Fruit fly (Drosophila melanogaster): ENCODE data around the gene CG8611.
A peak's percentile ranks its signal among the peaks of the same experiment; 100 is the strongest.

CG8611 gene

dm6 chrX:17471584-17471983, 49.6 kb upstream of the CG8611 start (continued):
- TF ChIP-seq CG2129 (GFP tag; IDR thresholded peaks at IDR 0.05; ENCODE audit: partially characterized antibody) (no peak), HmgZ (tag; optimal IDR thresholded peaks at IDR 0.05) (no peak), MESR4 (GFP tag; optimal IDR thresholded peaks at IDR 0.05) (no peak), repo (GFP tag; optimal IDR thresholded peaks at IDR 0.05) (no peak), CG11398 (GFP tag; optimal IDR thresholded peaks at IDR 0.05) (no peak), CG11560 (tag; IDR thresholded peaks at IDR 0.05) (no peak), lbe (GFP tag; optimal IDR thresholded peaks at IDR 0.05) (no peak), lmd (GFP tag; IDR thresholded peaks at IDR 0.05) (no peak; the same call in 1 of the 2 replicates), bsh (GFP tag; optimal IDR thresholded peaks at IDR 0.05) (peak; percentile 38 to 66), CG11456 (GFP tag; IDR thresholded peaks at IDR 0.05) (no peak), Dbx (GFP tag; IDR thresholded peaks at IDR 0.05) (no peak), CG9609 (GFP tag; optimal IDR thresholded peaks at IDR 0.05) (no peak), wdn (GFP tag; IDR thresholded peaks at IDR 0.05) (no peak), disco-r (GFP tag; optimal IDR thresholded peaks at IDR 0.05) (no peak), gcm2 (GFP tag; optimal IDR thresholded peaks at IDR 0.05) (no peak), CG15011 (GFP tag; optimal IDR thresholded peaks at IDR 0.05) (no peak), kay (GFP tag; optimal IDR thresholded peaks at IDR 0.05) (no peak), CG4424 (GFP tag; optimal IDR thresholded peaks at IDR 0.05) (no peak), klu (GFP tag; IDR thresholded peaks at IDR 0.05) (no peak), CG10959 (GFP tag; IDR thresholded peaks at IDR 0.05) (no peak), CG1603 (tag; optimal IDR thresholded peaks at IDR 0.05) (no peak), NfI (GFP tag; optimal IDR thresholded peaks at IDR 0.05) (no peak), jumu (GFP tag; optimal IDR thresholded peaks at IDR 0.05) (no peak), CG17829 (tag; optimal IDR thresholded peaks at IDR 0.05) (peak; percentile 53), zf30C (GFP tag; optimal IDR thresholded peaks at IDR 0.05) (no peak), ATbp (GFP tag; optimal IDR thresholded peaks at IDR 0.05) (no peak), ttk (GFP tag; IDR thresholded peaks at IDR 0.05) (no peak), Rx (GFP tag; IDR thresholded peaks at IDR 0.05) (no peak), Bteb2 (GFP tag; optimal IDR thresholded peaks at IDR 0.05) (no peak), Doc3 (GFP tag; IDR thresholded peaks at IDR 0.05; ENCODE audit: partially characterized antibody) (no peak), CG10979 (tag; optimal IDR thresholded peaks at IDR 0.05) (peak; percentile 69), PHDP (tag; optimal IDR thresholded peaks at IDR 0.05) (no peak), H15 (GFP tag; IDR thresholded peaks at IDR 0.05) (no peak), CG7556 (GFP tag; optimal IDR thresholded peaks at IDR 0.05) (peak; percentile 27), gem (tag; optimal IDR thresholded peaks at IDR 0.05) (peak; percentile 65), GATAe (GFP tag; conservative IDR thresholded peaks at IDR 0.05) (no peak), gfzf (GFP tag; optimal IDR thresholded peaks at IDR 0.05) (no peak), gsb-n (tag; optimal IDR thresholded peaks at IDR 0.05) (peak; percentile 34), crol (GFP tag; IDR thresholded peaks at IDR 0.05) (no peak), MBD-R2 (GFP tag; IDR thresholded peaks at IDR 0.05) (no peak), amos (GFP tag; IDR thresholded peaks at IDR 0.05; ENCODE audit: partially characterized antibody) (no peak), CkIIα-i1 (GFP tag; IDR thresholded peaks at IDR 0.05) (no peak), CG1233 (GFP tag; optimal IDR thresholded peaks at IDR 0.05) (no peak), chn (GFP tag; optimal IDR thresholded peaks at IDR 0.05) (no peak), CG4730 (GFP tag; IDR thresholded peaks at IDR 0.05) (no peak), unc-4 (GFP tag; IDR thresholded peaks at IDR 0.05; ENCODE audit: partially characterized antibody) (no peak), lola (GFP tag; optimal IDR thresholded peaks at IDR 0.05) (peak in 1 of 3 experiments; percentile 66), org-1 (GFP tag; optimal IDR thresholded peaks at IDR 0.05) (no peak), CG10462 (GFP tag; optimal IDR thresholded peaks at IDR 0.05) (no peak), CG13424 (tag; optimal IDR thresholded peaks at IDR 0.05) (peak; percentile 25), ash1 (GFP tag; optimal IDR thresholded peaks at IDR 0.05) (no peak), nerfin-1 (tag; optimal IDR thresholded peaks at IDR 0.05) (no peak)
